Fruit fly (Drosophila melanogaster) whole organism, prepupa: ENCODE results near the gene timeout.

Experiments
- Blimp-1 ChIP-seq: fragments of 200-800 bp; sonication (Bioruptor generic); optimal IDR thresholded peaks from 3 replicates; lab custom pipeline; 2017; ENCODE audit warnings: missing biosample characterization, missing genetic modification characterization, mild to moderate bottlenecking, moderate library complexity, missing genetic modification reagents
- CG10669 ChIP-seq: fragments of 200-800 bp; sonication (Bioruptor generic); optimal IDR thresholded peaks from 3 replicates; lab custom pipeline; 2018; ENCODE audit warnings: missing biosample characterization, mild to moderate bottlenecking, missing genetic modification characterization, moderate library complexity
- CG11294 ChIP-seq: fragments of 200-800 bp; sonication (Bioruptor generic); IDR thresholded peaks from 2 replicates; pipeline ENCODE4 v1.3.6; 2022; ENCODE audit warnings: missing biosample characterization, missing genetic modification characterization
- CG15336 ChIP-seq: fragments of 200-800 bp; sonication (Bioruptor generic); IDR thresholded peaks from 2 replicates; pipeline ENCODE4 v1.3.6; 2022; ENCODE audit warnings: missing biosample characterization, missing genetic modification characterization
- CG16779 ChIP-seq: fragments of 200-800 bp; sonication (Bioruptor generic); optimal IDR thresholded peaks from 3 replicates; lab custom pipeline; 2017; ENCODE audit warnings: missing biosample characterization, mild to moderate bottlenecking, missing genetic modification characterization
- CG3032 ChIP-seq: fragments of 200-800 bp; optimal IDR thresholded peaks from 2 replicates; lab custom pipeline; 2019; ENCODE audit warnings: missing biosample characterization, mild to moderate bottlenecking, missing genetic modification characterization, moderate library complexity
- CG31627 ChIP-seq: fragments of 200-800 bp; sonication (Bioruptor generic); optimal IDR thresholded peaks from 3 replicates; lab custom pipeline; 2016; ENCODE audit warnings: missing biosample characterization, missing genetic modification characterization
- CG32006 ChIP-seq: fragments of 200-800 bp; sonication (Bioruptor generic); optimal IDR thresholded peaks from 3 replicates; lab custom pipeline; 2017; ENCODE audit warnings: missing biosample characterization, mild to moderate bottlenecking, missing genetic modification characterization
- CG34406 ChIP-seq: fragments of 200-800 bp; sonication (Bioruptor generic); optimal IDR thresholded peaks from 3 replicates; lab custom pipeline; 2016; ENCODE audit warnings: missing biosample characterization, missing genetic modification characterization
- CG3919 ChIP-seq: fragments of 200-800 bp; sonication (Bioruptor generic); optimal IDR thresholded peaks from 3 replicates; lab custom pipeline; 2016; ENCODE audit warnings: missing biosample characterization, missing genetic modification characterization
- CG4318 ChIP-seq: fragments of 200-800 bp; sonication (Bioruptor generic); optimal IDR thresholded peaks from 3 replicates; lab custom pipeline; 2017; ENCODE audit warnings: missing biosample characterization, mild to moderate bottlenecking, missing genetic modification characterization
- CG6276 ChIP-seq: fragments of 200-800 bp; sonication (Bioruptor generic); optimal IDR thresholded peaks from 2 replicates; lab custom pipeline; 2017; ENCODE audit warnings: missing biosample characterization, mild to moderate bottlenecking, missing genetic modification characterization
- CG6792 ChIP-seq: fragments of 200-800 bp; sonication (Bioruptor generic); optimal IDR thresholded peaks from 3 replicates; lab custom pipeline; 2016; ENCODE audit warnings: missing biosample characterization, missing genetic modification characterization
- CG6808 ChIP-seq: fragments of 200-800 bp; sonication (Bioruptor generic); optimal IDR thresholded peaks from 3 replicates; lab custom pipeline; 2017; ENCODE audit warnings: missing biosample characterization, missing genetic modification characterization, mild to moderate bottlenecking, moderate library complexity, missing genetic modification reagents
- CG6854 ChIP-seq: fragments of 200-800 bp; sonication (Bioruptor generic); optimal IDR thresholded peaks from 2 replicates; lab custom pipeline; 2017; ENCODE audit warnings: missing biosample characterization, mild to moderate bottlenecking, missing genetic modification characterization
- CG7368 ChIP-seq: fragments of 200-800 bp; sonication (Bioruptor generic); optimal IDR thresholded peaks from 3 replicates; lab custom pipeline; 2016; ENCODE audit warnings: missing biosample characterization, missing genetic modification characterization
- CG8319 ChIP-seq: fragments of 200-800 bp; sonication (Bioruptor generic); optimal IDR thresholded peaks from 3 replicates; lab custom pipeline; 2016; ENCODE audit warnings: missing biosample characterization, missing genetic modification characterization
- CG8632 ChIP-seq: fragments of 200-800 bp; sonication (Bioruptor generic); optimal IDR thresholded peaks from 3 replicates; lab custom pipeline; 2016; ENCODE audit warnings: missing biosample characterization, missing genetic modification characterization
- Eip75B ChIP-seq: fragments of 200-800 bp; sonication (Bioruptor generic); optimal IDR thresholded peaks from 3 replicates; lab custom pipeline; 2016; ENCODE audit warnings: missing biosample characterization, missing genetic modification characterization
- Eip78C ChIP-seq: fragments of 200-800 bp; sonication (Bioruptor generic); peaks from one replicate; lab custom pipeline; 2016; ENCODE audit warnings: missing biosample characterization, missing genetic modification characterization
- Ets21C ChIP-seq: fragments of 200-800 bp; sonication (Bioruptor generic); optimal IDR thresholded peaks from 3 replicates; lab custom pipeline; 2016; ENCODE audit warnings: missing biosample characterization, missing genetic modification characterization
- Ets96B ChIP-seq: fragments of 200-800 bp; optimal IDR thresholded peaks from 2 replicates; lab custom pipeline; 2019; ENCODE audit warnings: missing biosample characterization, mild to moderate bottlenecking, missing genetic modification characterization, moderate library complexity
- Gug ChIP-seq: fragments of 200-800 bp; sonication (Bioruptor generic); IDR thresholded peaks from 2 replicates; pipeline ENCODE4 v1.3.6; 2022; ENCODE audit warnings: missing biosample characterization, missing genetic modification characterization
- Hr38 ChIP-seq: sonication (Bioruptor generic); optimal IDR thresholded peaks from 2 replicates; lab custom pipeline; 2016; ENCODE audit warnings: missing biosample characterization, missing genetic modification characterization
- Hr4 ChIP-seq: fragments of 200-800 bp; sonication (Bioruptor generic); optimal IDR thresholded peaks from 3 replicates; lab custom pipeline; 2016; ENCODE audit warnings: missing biosample characterization, missing genetic modification characterization
- Lpt ChIP-seq: fragments of 200-800 bp; sonication (Bioruptor generic); optimal IDR thresholded peaks from 3 replicates; lab custom pipeline; 2016; ENCODE audit warnings: missing biosample characterization, missing genetic modification characterization
- Met ChIP-seq: fragments of 200-800 bp; sonication (Bioruptor generic); optimal IDR thresholded peaks from 3 replicates; lab custom pipeline; 2016; ENCODE audit warnings: missing biosample characterization, missing genetic modification characterization
- Sox102F ChIP-seq: fragments of 200-800 bp; sonication (Bioruptor generic); optimal IDR thresholded peaks from 2 replicates; lab custom pipeline; 2016; ENCODE audit warnings: missing biosample characterization, mild to moderate bottlenecking, missing genetic modification characterization
- Sox15 ChIP-seq: fragments of 200-800 bp; sonication (Bioruptor generic); optimal IDR thresholded peaks from 3 replicates; lab custom pipeline; 2016; ENCODE audit warnings: missing biosample characterization, missing genetic modification characterization
- achi ChIP-seq: fragments of 200-800 bp; sonication (Bioruptor generic); optimal IDR thresholded peaks from 3 replicates; lab custom pipeline; 2016; ENCODE audit warnings: missing biosample characterization, missing genetic modification characterization
- cyc ChIP-seq: fragments of 200-800 bp; sonication (Bioruptor generic); optimal IDR thresholded peaks from 3 replicates; lab custom pipeline; 2016; ENCODE audit warnings: missing biosample characterization, missing genetic modification characterization
- dac ChIP-seq: fragments of 200-800 bp; sonication (Bioruptor generic); optimal IDR thresholded peaks from 2 replicates; lab custom pipeline; 2017; ENCODE audit warnings: missing biosample characterization, mild to moderate bottlenecking, missing genetic modification characterization
- dsx ChIP-seq: fragments of 200-800 bp; optimal IDR thresholded peaks from 3 replicates; lab custom pipeline; 2019; ENCODE audit warnings: missing biosample characterization, mild to moderate bottlenecking, missing genetic modification characterization, moderate library complexity; ENCODE audit not compliant: poor library complexity, severe bottlenecking
- eg ChIP-seq: fragments of 200-800 bp; sonication (Bioruptor generic); IDR thresholded peaks from 3 replicates; pipeline ENCODE4 v1.3.6; 2022; ENCODE audit warnings: missing biosample characterization, missing genetic modification characterization
- esn ChIP-seq: fragments of 200-800 bp; sonication (Bioruptor generic); optimal IDR thresholded peaks from 2 replicates; lab custom pipeline; 2016; ENCODE audit warnings: missing biosample characterization, mild to moderate bottlenecking, missing genetic modification characterization, moderate library complexity
- fd59A ChIP-seq: fragments of 200-800 bp; sonication (Bioruptor generic); optimal IDR thresholded peaks from 2 replicates; lab custom pipeline; 2017; ENCODE audit warnings: missing biosample characterization, mild to moderate bottlenecking, missing genetic modification characterization, missing genetic modification reagents
- fkh ChIP-seq: fragments of 200-800 bp; sonication (Bioruptor generic); optimal IDR thresholded peaks from 3 replicates; lab custom pipeline; 2017; ENCODE audit warnings: missing biosample characterization, mild to moderate bottlenecking, missing genetic modification characterization, moderate library complexity
- net ChIP-seq: fragments of 200-800 bp; sonication (Bioruptor generic); optimal IDR thresholded peaks from 3 replicates; lab custom pipeline; 2016; ENCODE audit warnings: missing biosample characterization, missing genetic modification characterization
- pdm3 ChIP-seq: fragments of 200-800 bp; sonication (Bioruptor generic); optimal IDR thresholded peaks from 3 replicates; lab custom pipeline; 2016; ENCODE audit warnings: missing biosample characterization, missing genetic modification characterization
- salr ChIP-seq, 2 experiments: fragments of 200-800 bp; sonication (Bioruptor generic); optimal IDR thresholded peaks; 3 replicates each; lab custom pipeline; 2016 to 2018; ENCODE audit warnings: missing biosample characterization in 2 of 2, missing genetic modification characterization in 2 of 2, mild to moderate bottlenecking in 1 of 2
- svp ChIP-seq: fragments of 200-800 bp; sonication (Bioruptor generic); peaks from one replicate; lab custom pipeline; 2016; ENCODE audit warnings: missing biosample characterization, missing genetic modification characterization
- topi ChIP-seq: fragments of 200-800 bp; sonication (Bioruptor generic); optimal IDR thresholded peaks from 3 replicates; lab custom pipeline; 2016; ENCODE audit warnings: missing biosample characterization, missing genetic modification characterization

Gene timeout

dm6 chr3R:13128932-13129331, 40.5 kb downstream of the timeout start:
- no peak for TF ChIP-seq fkh (GFP tag; lab: Kevin White, UChicago)
- TF ChIP-seq eg: no peak
- TF ChIP-seq Ets21C (GFP tag; lab: Kevin White, UChicago): no peak
- TF ChIP-seq esn (GFP tag; lab: Kevin White, UChicago): no peak
- no peak for TF ChIP-seq svp (GFP tag; lab: Kevin White, UChicago)

dm6 chr3R:13138120-13138519, 49.7 kb downstream of the timeout start:
- TF ChIP-seq salr (GFP tag; optimal IDR thresholded peaks at IDR 0.05; lab: Kevin White, UChicago) (no peak), pdm3 (GFP tag; lab: Kevin White, UChicago) (no peak), Lpt (GFP tag; lab: Kevin White, UChicago) (no peak), CG6808 (GFP tag; lab: Kevin White, UChicago) (no peak), Ets96B (tag; lab: Kevin White, UChicago) (no peak), Gug (GFP tag; lab: Robert Waterston, UW) (no peak), CG3919 (GFP tag; lab: Kevin White, UChicago) (no peak), CG34406 (GFP tag; lab: Kevin White, UChicago) (no peak), achi (GFP tag; lab: Kevin White, UChicago) (no peak), Blimp-1 (GFP tag; lab: Kevin White, UChicago) (no peak), CG6854 (GFP tag; lab: Kevin White, UChicago) (no peak), Hr38 (GFP tag; lab: Kevin White, UChicago) (no peak), Sox102F (GFP tag; lab: Kevin White, UChicago) (no peak), dac (no peak), CG32006 (GFP tag; lab: Kevin White, UChicago) (no peak), esn (GFP tag; lab: Kevin White, UChicago) (no peak), CG7368 (GFP tag; lab: Kevin White, UChicago) (no peak), Eip75B (no peak), Eip78C (GFP tag; lab: Kevin White, UChicago) (no peak), topi (GFP tag; lab: Kevin White, UChicago) (no peak)

dm6 chr3R:13155587-13155986, 67.1 kb downstream of the timeout start, which contains the start of gene 2mit:
TSS of gene 2mit (minus strand) at chr3R:13155687.
- TF ChIP-seq achi (GFP tag; lab: Kevin White, UChicago) (no peak), Ets96B (tag; lab: Kevin White, UChicago) (no peak), CG10669 (GFP tag; lab: Kevin White, UChicago) (no peak), net (GFP tag; lab: Kevin White, UChicago) (no peak), CG15336 (GFP tag; lab: Robert Waterston, UW) (no peak), Eip78C (GFP tag; lab: Kevin White, UChicago) (no peak), CG11294 (no peak), CG6792 (GFP tag; lab: Kevin White, UChicago) (no peak), CG8319 (GFP tag; lab: Kevin White, UChicago) (no peak), esn (GFP tag; lab: Kevin White, UChicago) (no peak), svp (GFP tag; lab: Kevin White, UChicago) (no peak), fkh (GFP tag; lab: Kevin White, UChicago) (no peak), Eip75B (no peak), Sox15 (no peak), dsx (GFP tag; lab: Kevin White, UChicago) (no peak), Sox102F (GFP tag; lab: Kevin White, UChicago) (no peak), dac (no peak)

- TF ChIP-seq fd59A (no peak), CG6808 (GFP tag; lab: Kevin White, UChicago) (no peak), CG3032 (tag; lab: Kevin White, UChicago) (no peak), cyc (GFP tag; lab: Kevin White, UChicago) (no peak), esn (GFP tag; lab: Kevin White, UChicago) (no peak), CG31627 (GFP tag; lab: Kevin White, UChicago) (no peak), Ets96B (tag; lab: Kevin White, UChicago) (no peak), CG8632 (GFP tag; lab: Kevin White, UChicago) (no peak), Met (GFP tag; lab: Kevin White, UChicago) (no peak), eg (no peak), dsx (GFP tag; lab: Kevin White, UChicago) (no peak), CG3919 (GFP tag; lab: Kevin White, UChicago) (no peak), salr (GFP tag; optimal IDR thresholded peaks at IDR 0.05; lab: Kevin White, UChicago) (no peak), CG16779 (no peak), CG4318 (GFP tag; lab: Kevin White, UChicago) (no peak), CG6276 (GFP tag; lab: Kevin White, UChicago) (no peak), CG8319 (GFP tag; lab: Kevin White, UChicago) (no peak), Hr4 (GFP tag; lab: Kevin White, UChicago) (no peak), Eip75B (no peak), fkh (GFP tag; lab: Kevin White, UChicago) (no peak)
These were observed 92.6 kb downstream of the timeout start, which contains the start of gene CG8138 for dm6 chr3R:13181004-13181403. TSS of gene CG8138 (plus strand) at chr3R:13181304.
